Worm (Caenorhabditis elegans): Measurements from ENCODE around the gene F58A6.9.

The F58A6.9 gene

ce11 chrII:5181497-5181896 lies 22.8 kb upstream of the F58A6.9 start (continued):
- TF ChIP-seq ceh-82 (tag; optimal IDR thresholded peaks at IDR 0.05) (peak; percentile 9 to 70 (median 47)), pag-3 (tag; optimal IDR thresholded peaks at IDR 0.05; ENCODE audit: borderline replicate concordance, insufficient read depth) (no peak), fkh-10 (GFP tag; optimal IDR thresholded peaks at IDR 0.05) (peak; percentile 59), nhr-47 (tag; optimal IDR thresholded peaks at IDR 0.05) (peak; percentile 81), hlh-4 (tag; optimal IDR thresholded peaks at IDR 0.05) (no peak), swsn-7 (tag; optimal IDR thresholded peaks at IDR 0.05) (peak; percentile 76), ztf-4 (tag; optimal IDR thresholded peaks at IDR 0.05) (peak; percentile 58), C16A3.4 (tag; optimal IDR thresholded peaks at IDR 0.05) (peak; percentile 43), mef-2 (tag; optimal IDR thresholded peaks at IDR 0.05) (no peak), snu-23 (GFP tag; optimal IDR thresholded peaks at IDR 0.05) (peak; percentile 90), lsy-2 (tag; optimal IDR thresholded peaks at IDR 0.05) (peak; percentile 72 to 76), skn-1 (tag; optimal IDR thresholded peaks at IDR 0.05) (peak; percentile 34), efl-3 (GFP tag; optimal IDR thresholded peaks at IDR 0.05) (no peak), nhr-77 (tag; optimal IDR thresholded peaks at IDR 0.05) (no peak), aly-2 (tag; optimal IDR thresholded peaks at IDR 0.05) (peak; percentile 6), fkh-4 (tag; optimal IDR thresholded peaks at IDR 0.05; ENCODE audit: borderline replicate concordance) (no peak), lin-13 (GFP tag; optimal IDR thresholded peaks at IDR 0.05) (peak; percentile 69), mdl-1 (tag; optimal IDR thresholded peaks at IDR 0.05) (peak in 1 of 2 experiments; percentile 86), jun-1 (tag; optimal IDR thresholded peaks at IDR 0.05) (peak; percentile 45), efl-1 (optimal IDR thresholded peaks at IDR 0.05) (peak; percentile 57 to 75), efl-1 (GFP tag; optimal IDR thresholded peaks at IDR 0.05 in 1 of 2) (peak; percentile 27 to 93), snpc-4 (tag; optimal IDR thresholded peaks at IDR 0.05) (peak; percentile 18), xbp-1 (tag; optimal IDR thresholded peaks at IDR 0.05) (peak; percentile 90), F16B12.6 (tag; optimal IDR thresholded peaks at IDR 0.05) (peak; percentile 32), ceh-63 (GFP tag; optimal IDR thresholded peaks at IDR 0.05) (no peak), elt-3 (tag; optimal IDR thresholded peaks at IDR 0.05) (peak in 1 of 6 experiments; percentile 11), ama-1 (optimal IDR thresholded peaks at IDR 0.05) (no peak), blmp-1 (tag; optimal IDR thresholded peaks at IDR 0.05) (peak; percentile 72), rnt-1 (tag; optimal IDR thresholded peaks at IDR 0.05) (peak; percentile 52), lin-14 (GFP tag; optimal IDR thresholded peaks at IDR 0.05) (peak; percentile 97), sox-4 (tag; optimal IDR thresholded peaks at IDR 0.05) (no peak), mab-9 (GFP tag; IDR thresholded peaks at IDR 0.05) (no peak; the same call in 1 of the 2 replicates), dsc-1 (tag; optimal IDR thresholded peaks at IDR 0.05) (peak; percentile 37), unc-130 (tag; optimal IDR thresholded peaks at IDR 0.05) (peak; percentile 10), C04F5.9 (tag; optimal IDR thresholded peaks at IDR 0.05) (no peak), lin-35 (GFP tag; optimal IDR thresholded peaks at IDR 0.05) (peak; percentile 57 to 61), mep-1 (tag; optimal IDR thresholded peaks at IDR 0.05) (peak; percentile 73), tbx-2 (tag; optimal IDR thresholded peaks at IDR 0.05) (peak; percentile 79), nhr-20 (tag; optimal IDR thresholded peaks at IDR 0.05) (peak; percentile 84), isw-1 (GFP tag; IDR thresholded peaks at IDR 0.05) (peak; percentile 70), tlp-1 (tag; optimal IDR thresholded peaks at IDR 0.05) (no peak), dpl-1 (GFP tag; optimal IDR thresholded peaks at IDR 0.05) (peak in 2 of 3 experiments; percentile 27 to 45), egl-13 (tag; optimal IDR thresholded peaks at IDR 0.05) (peak; percentile 25), lin-39 (tag; optimal IDR thresholded peaks at IDR 0.05) (no peak)

DNA sequence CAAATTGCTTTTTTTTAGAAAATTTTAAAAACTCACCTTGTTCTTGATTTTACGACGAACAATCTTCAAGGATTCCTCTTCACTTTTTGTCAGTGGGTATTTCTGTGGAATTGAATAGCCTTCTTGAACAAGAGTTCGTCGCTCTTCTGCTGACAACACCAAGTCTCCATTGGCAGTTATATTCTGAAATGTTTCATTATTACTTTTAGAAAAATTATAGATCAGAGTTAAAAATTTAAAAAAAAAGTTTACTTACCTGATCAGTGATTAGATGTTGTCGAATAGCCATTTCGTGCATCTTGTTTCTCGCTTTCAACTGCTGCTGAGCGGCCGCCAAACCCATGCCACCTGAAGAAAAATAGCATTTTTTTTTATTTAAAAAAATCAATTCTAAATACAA lies 21.6 kb upstream of the F58A6.9 start:
- no peak for TF ChIP-seq efl-1 (optimal IDR thresholded peaks at IDR 0.05)
- peak in 1 of 2 experiments; percentile 62 for TF ChIP-seq efl-1 (GFP tag; optimal IDR thresholded peaks at IDR 0.05 in 1 of 2)
- no peak for TF ChIP-seq fkh-8 (tag; optimal IDR thresholded peaks at IDR 0.05)

All from whole organism, L1 larva.